Fruit fly (Drosophila melanogaster): ENCODE results near the gene Dyrk2.
A peak's percentile ranks its signal among the peaks of the same experiment; 100 is the strongest.

Dyrk2 gene

dm6 chr2L:14225957-14226676 lies 7.8 kb downstream of the Dyrk2 start:
- TF ChIP-seq cnc (optimal IDR thresholded peaks at IDR 0.05) (no peak), CG12768 (GFP tag; optimal IDR thresholded peaks at IDR 0.05) (no peak), CG7045 (GFP tag; optimal IDR thresholded peaks at IDR 0.05) (no peak), Hr96 (GFP tag; optimal IDR thresholded peaks at IDR 0.05) (no peak), bab1 (GFP tag; optimal IDR thresholded peaks at IDR 0.05) (no peak), Clk (GFP tag; optimal IDR thresholded peaks at IDR 0.05) (no peak)

dm6 chr2L:14223355-14223754 lies 10.6 kb downstream of the Dyrk2 start:
- TF ChIP-seq CG33017 (tag; optimal IDR thresholded peaks at IDR 0.05) (no peak), cic (GFP tag; optimal IDR thresholded peaks at IDR 0.05) (no peak), cnc (optimal IDR thresholded peaks at IDR 0.05) (no peak), CG14711 (tag; optimal IDR thresholded peaks at IDR 0.05) (no peak), CG5204 (GFP tag; optimal IDR thresholded peaks at IDR 0.05) (no peak), Mnt (GFP tag; optimal IDR thresholded peaks at IDR 0.05) (no peak), CG7045 (GFP tag; optimal IDR thresholded peaks at IDR 0.05) (no peak), pad (GFP tag; optimal IDR thresholded peaks at IDR 0.05) (no peak), bab1 (GFP tag; optimal IDR thresholded peaks at IDR 0.05) (no peak), Crg-1 (GFP tag; optimal IDR thresholded peaks at IDR 0.05) (no peak), kay (GFP tag; ENCODE audit: borderline replicate concordance) (no peak), CG7101 (tag; optimal IDR thresholded peaks at IDR 0.05) (no peak), toe (GFP tag; optimal IDR thresholded peaks at IDR 0.05) (no peak), CG12768 (GFP tag; optimal IDR thresholded peaks at IDR 0.05) (no peak), CG11617 (GFP tag; optimal IDR thresholded peaks at IDR 0.05) (no peak)

dm6 chr2L:14221227-14221626 lies 12.7 kb downstream of the Dyrk2 start:
- TF ChIP-seq tj (GFP tag; optimal IDR thresholded peaks at IDR 0.05) (peak; percentile 17), cic (GFP tag; optimal IDR thresholded peaks at IDR 0.05) (peak; percentile 2), pad (GFP tag; optimal IDR thresholded peaks at IDR 0.05) (no peak), Hr96 (GFP tag; optimal IDR thresholded peaks at IDR 0.05) (peak; percentile 18), CG12768 (GFP tag; optimal IDR thresholded peaks at IDR 0.05) (no peak), Crg-1 (GFP tag; optimal IDR thresholded peaks at IDR 0.05) (no peak), CG11617 (GFP tag; optimal IDR thresholded peaks at IDR 0.05) (no peak), bab1 (GFP tag; optimal IDR thresholded peaks at IDR 0.05) (no peak), CG7101 (tag; optimal IDR thresholded peaks at IDR 0.05) (no peak), CG5204 (GFP tag; optimal IDR thresholded peaks at IDR 0.05) (no peak), toe (GFP tag; optimal IDR thresholded peaks at IDR 0.05) (no peak), ovo (GFP tag; optimal IDR thresholded peaks at IDR 0.05) (peak; percentile 71), CG1620 (GFP tag; optimal IDR thresholded peaks at IDR 0.05) (no peak), CG7045 (GFP tag; optimal IDR thresholded peaks at IDR 0.05) (no peak), CG33017 (tag; optimal IDR thresholded peaks at IDR 0.05) (no peak), kay (GFP tag; ENCODE audit: borderline replicate concordance) (peak; percentile 40), Mnt (GFP tag; optimal IDR thresholded peaks at IDR 0.05) (no peak), Clk (GFP tag; optimal IDR thresholded peaks at IDR 0.05) (no peak)

dm6 chr2L:14212686-14213085 lies 21.2 kb downstream of the Dyrk2 start:
- TF ChIP-seq ovo (GFP tag; optimal IDR thresholded peaks at IDR 0.05) (no peak), CG5204 (GFP tag; optimal IDR thresholded peaks at IDR 0.05) (no peak), Clk (GFP tag; optimal IDR thresholded peaks at IDR 0.05) (no peak), CG1620 (GFP tag; optimal IDR thresholded peaks at IDR 0.05) (no peak), CG7045 (GFP tag; optimal IDR thresholded peaks at IDR 0.05) (no peak), CG33017 (tag; optimal IDR thresholded peaks at IDR 0.05) (no peak), Mnt (GFP tag; optimal IDR thresholded peaks at IDR 0.05) (no peak), Crg-1 (GFP tag; optimal IDR thresholded peaks at IDR 0.05) (no peak), cnc (optimal IDR thresholded peaks at IDR 0.05) (no peak), CG14711 (tag; optimal IDR thresholded peaks at IDR 0.05) (no peak), Hr96 (GFP tag; optimal IDR thresholded peaks at IDR 0.05) (no peak), CG7101 (tag; optimal IDR thresholded peaks at IDR 0.05) (no peak), toe (GFP tag; optimal IDR thresholded peaks at IDR 0.05) (no peak), kay (GFP tag; ENCODE audit: borderline replicate concordance) (no peak), bab1 (GFP tag; optimal IDR thresholded peaks at IDR 0.05) (no peak)

- TF ChIP-seq CG12768 (GFP tag; optimal IDR thresholded peaks at IDR 0.05) (no peak), cnc (optimal IDR thresholded peaks at IDR 0.05) (no peak), CG7045 (GFP tag; optimal IDR thresholded peaks at IDR 0.05) (no peak), Mnt (GFP tag; optimal IDR thresholded peaks at IDR 0.05) (no peak), CG5204 (GFP tag; optimal IDR thresholded peaks at IDR 0.05) (no peak), cic (GFP tag; optimal IDR thresholded peaks at IDR 0.05) (no peak), Clk (GFP tag; optimal IDR thresholded peaks at IDR 0.05) (no peak), CG14711 (tag; optimal IDR thresholded peaks at IDR 0.05) (no peak), kay (GFP tag; ENCODE audit: borderline replicate concordance) (no peak), Crg-1 (GFP tag; optimal IDR thresholded peaks at IDR 0.05) (no peak), CG7101 (tag; optimal IDR thresholded peaks at IDR 0.05) (no peak), ovo (GFP tag; optimal IDR thresholded peaks at IDR 0.05) (no peak), CG11617 (GFP tag; optimal IDR thresholded peaks at IDR 0.05) (no peak), tj (GFP tag; optimal IDR thresholded peaks at IDR 0.05) (no peak), toe (GFP tag; optimal IDR thresholded peaks at IDR 0.05) (no peak), bab1 (GFP tag; optimal IDR thresholded peaks at IDR 0.05) (no peak), pad (GFP tag; optimal IDR thresholded peaks at IDR 0.05) (no peak), CG1620 (GFP tag; optimal IDR thresholded peaks at IDR 0.05) (no peak), Hr96 (GFP tag; optimal IDR thresholded peaks at IDR 0.05) (no peak), CG33017 (tag; optimal IDR thresholded peaks at IDR 0.05) (no peak)
These were observed 22.6 kb downstream of the Dyrk2 start for dm6 chr2L:14211367-14211766.
